Worm (Caenorhabditis elegans) whole organism, L3 larva: Measurements from ENCODE around the gene mam-1.

Source experiments
- ama-1 ChIP-seq: fragments of 150-350 bp; optimal IDR thresholded peaks from 2 replicates; lab custom pipeline; 2018
- elt-1 ChIP-seq: fragments of 150-350 bp; optimal IDR thresholded peaks from 2 replicates; lab custom pipeline; 2014; ENCODE audit warnings: missing biosample characterization, missing genetic modification characterization
- elt-3 ChIP-seq, 3 experiments: fragments of 150-350 bp in 1 of 3; sonication (generic microtip) in 2 of 3; optimal IDR thresholded peaks; 2 replicates in 2 of 3; 4 replicates in 1 of 3; lab custom pipeline; 2014 to 2017; ENCODE audit warnings: missing biosample characterization in 3 of 3, missing genetic modification characterization in 3 of 3
- fkh-10 ChIP-seq: sonication (generic microtip); optimal IDR thresholded peaks from 2 replicates; lab custom pipeline; 2017; ENCODE audit warnings: missing biosample characterization, missing genetic modification reagents, missing genetic modification characterization
- fos-1 ChIP-seq: fragments of 150-350 bp; optimal IDR thresholded peaks from 2 replicates; lab custom pipeline; 2014; ENCODE audit warnings: missing biosample characterization, missing genetic modification characterization
- nhr-76 ChIP-seq: fragments of 150-350 bp; sonication (generic microtip); optimal IDR thresholded peaks from 5 replicates; lab custom pipeline; 2014; ENCODE audit warnings: missing biosample characterization, missing genetic modification characterization
- snpc-4 ChIP-seq: fragments of 150-350 bp; optimal IDR thresholded peaks from 2 replicates; lab custom pipeline; 2014; ENCODE audit warnings: missing biosample characterization, missing genetic modification characterization
- unc-62 ChIP-seq: fragments of 150-350 bp; sonication (generic microtip); optimal IDR thresholded peaks from 4 replicates; lab custom pipeline; 2014; ENCODE audit warnings: missing biosample characterization, missing genetic modification reagents, missing genetic modification characterization
- ztf-4 ChIP-seq: fragments of 150-350 bp; optimal IDR thresholded peaks from 2 replicates; lab custom pipeline; 2014; ENCODE audit warnings: missing biosample characterization, missing genetic modification characterization

DNA sequence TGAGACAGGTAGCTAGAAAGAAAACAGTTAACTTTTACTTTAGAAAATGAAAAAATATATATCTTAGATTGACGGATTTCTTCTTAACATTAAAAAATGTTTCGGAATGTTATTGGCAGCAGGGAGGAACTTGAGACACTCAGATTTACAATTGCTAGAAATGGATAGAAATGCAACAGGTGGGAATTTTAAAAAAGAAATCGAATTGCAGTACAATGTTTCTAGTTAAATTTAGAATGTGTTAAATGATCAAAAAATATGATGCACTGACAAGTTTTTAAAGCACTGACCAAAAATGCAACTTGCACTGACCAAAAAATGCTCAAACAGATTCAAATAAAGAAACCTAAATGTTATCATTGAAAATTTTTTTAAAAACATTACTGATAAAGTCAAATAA is 37.9 kb upstream of the mam-1 start:
- TF ChIP-seq nhr-76 (tag; lab: Kevin White, UChicago) (no peak), elt-3 (tag; optimal IDR thresholded peaks at IDR 0.05; lab: Kevin White, UChicago) (no peak), fos-1 (tag; lab: Kevin White, UChicago) (no peak), fkh-10 (GFP tag; lab: Kevin White, UChicago) (no peak), snpc-4 (tag; lab: Kevin White, UChicago) (no peak), ztf-4 (tag; lab: Kevin White, UChicago) (no peak), unc-62 (GFP tag; lab: Kevin White, UChicago) (no peak), elt-1 (tag; lab: Kevin White, UChicago) (no peak), ama-1 (lab: Kevin White, UChicago) (no peak)
